Fruit fly (Drosophila melanogaster) whole organism, wandering third instar larva: ENCODE data around the gene Irc.

Source experiments
- Abd-B ChIP-seq: fragments of >200 bp; optimal IDR thresholded peaks from 2 replicates; lab custom pipeline; 2017; ENCODE audit warnings: missing biosample characterization, missing genetic modification characterization
- CG32264 ChIP-seq: fragments of 200-800 bp; sonication (Bioruptor generic); optimal IDR thresholded peaks from 2 replicates; lab custom pipeline; 2016; ENCODE audit warnings: missing biosample characterization, missing genetic modification characterization
- Dfd ChIP-seq: fragments of >200 bp; optimal IDR thresholded peaks from 2 replicates; lab custom pipeline; 2017; ENCODE audit warnings: missing biosample characterization, missing genetic modification characterization
- Dif ChIP-seq: fragments of 200-275, 200-300 bp; sonication (Bioruptor generic); optimal IDR thresholded peaks from 2 replicates; lab custom pipeline; 2018; ENCODE audit warnings: missing biosample characterization, missing genetic modification characterization; ENCODE audit not compliant: partially characterized antibody
- GATAd ChIP-seq: sonication (Bioruptor generic); optimal IDR thresholded peaks from 2 replicates; lab custom pipeline; 2016; ENCODE audit warnings: missing biosample characterization, missing genetic modification characterization
- HLH106 ChIP-seq: fragments of 200-800 bp; optimal IDR thresholded peaks from 3 replicates; lab custom pipeline; 2019; ENCODE audit warnings: missing biosample characterization, mild to moderate bottlenecking, missing genetic modification characterization, moderate library complexity
- Hnf4 ChIP-seq: fragments of 200-800 bp; sonication (Bioruptor generic); optimal IDR thresholded peaks from 2 replicates; lab custom pipeline; 2016; ENCODE audit warnings: missing biosample characterization, mild to moderate bottlenecking, missing genetic modification characterization
- Hr83 ChIP-seq: fragments of 200-300 bp; sonication (Bioruptor generic); optimal IDR thresholded peaks from 2 replicates; lab custom pipeline; 2016; ENCODE audit warnings: missing biosample characterization, mild to moderate bottlenecking, missing genetic modification characterization, moderate library complexity; ENCODE audit not compliant: poor library complexity, severe bottlenecking
- Jra ChIP-seq: sonication (Bioruptor generic); optimal IDR thresholded peaks from 2 replicates; lab custom pipeline; 2016; ENCODE audit warnings: missing biosample characterization, missing genetic modification characterization
- Mio ChIP-seq: sonication (Bioruptor generic); optimal IDR thresholded peaks from 2 replicates; lab custom pipeline; 2016; ENCODE audit warnings: missing biosample characterization, missing genetic modification characterization
- Myc ChIP-seq: fragments of >200 bp; optimal IDR thresholded peaks from 2 replicates; lab custom pipeline; 2017
- OdsH ChIP-seq: fragments of 200-800 bp; sonication (Bioruptor generic); optimal IDR thresholded peaks from 2 replicates; lab custom pipeline; 2016; ENCODE audit warnings: missing biosample characterization, mild to moderate bottlenecking, missing genetic modification characterization
- Rel ChIP-seq, 2 experiments: fragments of 200-800 bp; sonication (Bioruptor generic) in 1 of 2; optimal IDR thresholded peaks; 2 replicates in 1 of 2; 3 replicates in 1 of 2; lab custom pipeline; 2016 to 2019; ENCODE audit warnings: mild to moderate bottlenecking in 2 of 2, missing biosample characterization in 2 of 2, missing genetic modification characterization in 2 of 2, moderate library complexity in 1 of 2
- Sp1 ChIP-seq: fragments of 200-800 bp; sonication (Bioruptor generic); optimal IDR thresholded peaks from 3 replicates; lab custom pipeline; 2019; ENCODE audit warnings: missing biosample characterization, mild to moderate bottlenecking, missing genetic modification characterization, moderate library complexity
- br ChIP-seq: fragments of 200-800 bp; sonication (Bioruptor generic); optimal IDR thresholded peaks from 2 replicates; lab custom pipeline; 2016; ENCODE audit warnings: missing biosample characterization, missing genetic modification characterization
- brk ChIP-seq: fragments of 200-800 bp; sonication (Bioruptor generic); optimal IDR thresholded peaks from 2 replicates; lab custom pipeline; 2016; ENCODE audit warnings: missing biosample characterization, mild to moderate bottlenecking, missing genetic modification characterization
- dmrt93B ChIP-seq: fragments of 200-800 bp; sonication (Bioruptor generic); optimal IDR thresholded peaks from 2 replicates; lab custom pipeline; 2018; ENCODE audit warnings: missing biosample characterization, mild to moderate bottlenecking, missing genetic modification characterization
- dsf ChIP-seq: sonication (Bioruptor generic); optimal IDR thresholded peaks from 2 replicates; lab custom pipeline; 2016; ENCODE audit warnings: missing biosample characterization, missing genetic modification characterization, borderline replicate concordance
- ey ChIP-seq: fragments of 200-800 bp; sonication (Bioruptor generic); optimal IDR thresholded peaks from 2 replicates; lab custom pipeline; 2016; ENCODE audit warnings: missing biosample characterization, missing genetic modification characterization
- foxo ChIP-seq, 2 experiments: fragments of 200-800 bp; sonication (Bioruptor generic); optimal IDR thresholded peaks; 2 replicates in 1 of 2; 3 replicates in 1 of 2; lab custom pipeline; 2016 to 2017; ENCODE audit warnings: missing biosample characterization in 2 of 2, missing genetic modification characterization in 2 of 2
- fru ChIP-seq: fragments of 200-800 bp; sonication (Bioruptor generic); optimal IDR thresholded peaks from 3 replicates; lab custom pipeline; 2016; ENCODE audit warnings: missing biosample characterization, mild to moderate bottlenecking, missing genetic modification characterization
- lola ChIP-seq: fragments of >200 bp; optimal IDR thresholded peaks from 2 replicates; lab custom pipeline; 2017; ENCODE audit warnings: missing biosample characterization, missing genetic modification characterization
- psq ChIP-seq: fragments of 200-800 bp; sonication (Bioruptor generic); optimal IDR thresholded peaks from 3 replicates; lab custom pipeline; 2017; ENCODE audit warnings: missing biosample characterization, mild to moderate bottlenecking, missing genetic modification characterization, moderate library complexity
- rgr ChIP-seq: fragments of 200-800 bp; sonication (Bioruptor generic); optimal IDR thresholded peaks from 3 replicates; lab custom pipeline; 2016; ENCODE audit warnings: missing biosample characterization, mild to moderate bottlenecking, missing genetic modification characterization
- sage ChIP-seq: fragments of 200-800 bp; sonication (Bioruptor generic); optimal IDR thresholded peaks from 2 replicates; lab custom pipeline; 2016; ENCODE audit warnings: missing biosample characterization, mild to moderate bottlenecking, missing genetic modification characterization
- sv ChIP-seq: fragments of 200-800 bp; sonication (Bioruptor generic); optimal IDR thresholded peaks from 3 replicates; lab custom pipeline; 2016; ENCODE audit warnings: missing biosample characterization, missing genetic modification characterization
- tai ChIP-seq: sonication (Bioruptor generic); optimal IDR thresholded peaks from 2 replicates; lab custom pipeline; 2016; ENCODE audit warnings: missing biosample characterization, missing genetic modification characterization
- usp ChIP-seq: fragments of >200 bp; optimal IDR thresholded peaks from 2 replicates; lab custom pipeline; 2017; ENCODE audit warnings: missing biosample characterization, missing genetic modification characterization
- woc ChIP-seq: sonication (Bioruptor generic); optimal IDR thresholded peaks from 2 replicates; lab custom pipeline; 2016; ENCODE audit warnings: missing biosample characterization, mild to moderate bottlenecking, missing genetic modification characterization

Irc gene

DNA sequence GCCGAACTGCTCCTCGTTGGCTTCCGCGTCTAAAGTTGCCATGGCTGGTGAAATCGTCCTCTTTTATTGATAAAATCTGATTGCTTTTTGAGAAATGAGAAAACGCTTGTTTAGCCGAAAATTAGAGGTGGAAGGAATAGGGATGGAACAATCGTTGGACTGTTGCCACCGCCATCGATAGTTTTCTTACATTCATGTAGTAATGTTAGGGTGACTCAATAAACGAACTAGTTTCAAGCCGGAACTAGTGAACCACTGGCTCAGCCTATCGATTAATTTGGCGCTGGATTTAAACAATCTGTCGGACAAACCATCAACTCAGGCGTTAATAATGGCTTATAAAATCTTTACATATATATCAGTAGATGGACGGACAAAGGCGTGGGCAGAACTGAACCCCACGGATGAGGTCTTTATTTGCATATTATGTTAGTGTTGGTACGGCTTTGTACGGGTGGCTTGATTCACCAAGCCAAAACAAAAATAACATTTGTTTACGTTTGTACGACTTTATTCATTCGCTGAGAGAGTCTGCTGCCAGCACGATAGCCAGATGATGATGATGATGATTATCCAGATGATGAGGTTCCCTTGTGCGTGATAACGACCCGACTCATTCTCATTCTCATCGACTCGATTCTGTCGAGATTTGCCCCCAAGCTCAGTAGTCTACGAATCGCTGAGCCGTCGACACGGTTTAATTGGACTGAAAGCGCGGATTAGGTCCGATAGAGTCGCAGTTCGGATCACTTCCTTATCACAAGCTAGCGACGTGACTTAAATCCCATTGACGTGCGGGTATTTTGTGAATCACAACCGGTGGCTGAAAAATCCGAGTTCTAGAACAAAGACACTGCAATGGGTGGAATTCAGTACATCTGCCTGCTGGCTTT is at the start of gene Irc, which contains the start of gene Sf3a1:
Gene Irc (plus strand): TSS at position 658 of the 893 bp plus-strand sequence.
Gene Sf3a1 (minus strand): TSS at position 138 of the 893 bp plus-strand sequence.
- TF ChIP-seq rgr (GFP tag; lab: Kevin White, UChicago) (peak; percentile 4), lola (GFP tag; lab: Kevin White, UChicago) (no peak), Rel (GFP tag; optimal IDR thresholded peaks at IDR 0.05; lab: Kevin White, UChicago) (no peak), Rel (tag; optimal IDR thresholded peaks at IDR 0.05; lab: Kevin White, UChicago) (peak; percentile 96), Jra (GFP tag; lab: Kevin White, UChicago) (peak; percentile 37), Sp1 (GFP tag; lab: Kevin White, UChicago) (no peak), fru (peak; percentile 95), Hnf4 (GFP tag; lab: Kevin White, UChicago) (peak; percentile 50), foxo (GFP tag; optimal IDR thresholded peaks at IDR 0.05; lab: Kevin White, UChicago) (no peak), Hr83 (peak; percentile 60), ey (peak; percentile 13), Dif (GFP tag; lab: Kevin White, UChicago) (no peak)

DNA sequence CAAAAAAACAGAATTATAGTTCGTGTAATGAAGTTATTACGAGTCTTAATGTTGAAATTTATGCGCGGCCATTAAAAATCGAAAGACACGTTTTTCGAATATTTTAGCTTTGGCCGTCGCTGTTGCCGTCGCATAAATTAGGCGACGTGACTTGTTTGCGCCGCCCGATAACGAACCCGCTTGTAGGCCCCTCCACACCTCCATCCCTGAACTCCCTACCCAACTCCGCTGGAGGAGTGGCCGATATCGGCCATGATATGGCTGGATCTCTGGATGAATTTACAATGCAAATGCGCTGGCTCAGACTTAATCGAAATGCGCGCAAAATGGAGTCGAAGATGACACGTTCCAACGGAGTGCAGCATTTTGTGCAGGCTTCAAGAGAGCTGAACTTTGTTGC is 48.3 kb upstream of the Irc start:
- TF ChIP-seq brk (GFP tag; lab: Kevin White, UChicago) (no peak), Mio (GFP tag; lab: Kevin White, UChicago) (no peak), OdsH (GFP tag; lab: Kevin White, UChicago) (no peak), Myc (no peak), CG32264 (GFP tag; lab: Kevin White, UChicago) (no peak), woc (GFP tag; lab: Kevin White, UChicago) (no peak), Hr83 (no peak), Dif (GFP tag; lab: Kevin White, UChicago) (no peak), sage (no peak), Abd-B (GFP tag; lab: Kevin White, UChicago) (no peak), Rel (GFP tag; optimal IDR thresholded peaks at IDR 0.05; lab: Kevin White, UChicago) (no peak), Rel (tag; optimal IDR thresholded peaks at IDR 0.05; lab: Kevin White, UChicago) (no peak), tai (GFP tag; lab: Kevin White, UChicago) (no peak), Dfd (no peak), HLH106 (tag; lab: Kevin White, UChicago) (no peak), GATAd (no peak), ey (no peak), fru (no peak), lola (GFP tag; lab: Kevin White, UChicago) (no peak), dsf (GFP tag; lab: Kevin White, UChicago) (no peak)

- TF ChIP-seq sage (no peak), OdsH (GFP tag; lab: Kevin White, UChicago) (peak; percentile 75), HLH106 (tag; lab: Kevin White, UChicago) (peak; percentile 75), Dif (GFP tag; lab: Kevin White, UChicago) (no peak), Dfd (no peak), sv (GFP tag; lab: Kevin White, UChicago) (peak; percentile 29), dmrt93B (GFP tag; lab: Kevin White, UChicago) (peak; percentile 54), br (GFP tag; lab: Kevin White, UChicago) (peak; percentile 17), fru (peak; percentile 50), psq (peak; percentile 71), Sp1 (GFP tag; lab: Kevin White, UChicago) (peak; percentile 81), foxo (GFP tag; optimal IDR thresholded peaks at IDR 0.05; lab: Kevin White, UChicago) (peak in 1 of 2 experiments; percentile 73), Myc (peak; percentile 87)
- TF ChIP-seq, all 38 proteins: peak for 10
These were observed 44.7 kb upstream of the Irc start for dm6 chr3R:16957759-16958536.

- TF ChIP-seq usp: no peak
- no peak for TF ChIP-seq Sp1 (GFP tag; lab: Kevin White, UChicago)
These were observed 42.5 kb upstream of the Irc start for dm6 chr3R:16960219-16960618.
